Worm (Caenorhabditis elegans) whole organism, L3 larva: Measurements from ENCODE around the gene erd-2.2.

Experiments used
- ama-1 ChIP-seq: fragments of 150-350 bp; optimal IDR thresholded peaks from 2 replicates; lab custom pipeline; 2018
- elt-3 ChIP-seq, 3 experiments: fragments of 150-350 bp in 1 of 3; sonication (generic microtip) in 2 of 3; optimal IDR thresholded peaks; 2 replicates in 2 of 3; 4 replicates in 1 of 3; lab custom pipeline; 2014 to 2017; ENCODE audit warnings: missing biosample characterization in 3 of 3, missing genetic modification characterization in 3 of 3
- pha-4 ChIP-seq: fragments of 150-350 bp; optimal IDR thresholded peaks from 2 replicates; lab custom pipeline; 2014; ENCODE audit warnings: missing biosample characterization, missing genetic modification reagents, missing genetic modification characterization
- tbx-2 ChIP-seq: sonication (generic microtip); optimal IDR thresholded peaks from 2 replicates; lab custom pipeline; 2016; ENCODE audit warnings: mild to moderate bottlenecking, missing genetic modification characterization, missing compliant biosample characterization
- ztf-11 ChIP-seq: fragments of 150-350 bp; optimal IDR thresholded peaks from 2 replicates; lab custom pipeline; 2014; ENCODE audit warnings: missing biosample characterization, missing genetic modification characterization

- TF ChIP-seq elt-3 (tag; optimal IDR thresholded peaks at IDR 0.05; lab: Kevin White, UChicago), result no peak
- TF ChIP-seq ama-1 (lab: Kevin White, UChicago), result no peak
- no peak for TF ChIP-seq ztf-11 (tag; lab: Kevin White, UChicago)
- TF ChIP-seq tbx-2 (tag; lab: Kevin White, UChicago), result no peak
- TF ChIP-seq pha-4 (tag; lab: Kevin White, UChicago), result peak; percentile 59
Observed at ce11 chrIII:5892909-5893308, 13.9 kb upstream of the erd-2.2 start.
